Worm (Caenorhabditis elegans): ENCODE measurements around the gene Y69H2.3.

Y69H2.3 gene

ce11 chrV:18639601-18640354 is 24.1 kb downstream of the Y69H2.3 start, which contains the start of gene egas-1 (continued):
- no peak for TF ChIP-seq Y5F2A.4 (GFP tag; optimal IDR thresholded peaks at IDR 0.05)
- 0 out of 2 replicates have a peak, but pooled peaks have one; percentile 5 for TF ChIP-seq dmd-8 (GFP tag; IDR thresholded peaks at IDR 0.05)
- no peak for TF ChIP-seq daf-16 (GFP tag; optimal IDR thresholded peaks at IDR 0.05)
- TF ChIP-seq daf-16 (tag; optimal IDR thresholded peaks at IDR 0.05) = no peak
- TF ChIP-seq spr-3 (GFP tag; optimal IDR thresholded peaks at IDR 0.05) = no peak
- no peak for TF ChIP-seq mxl-2 (GFP tag; conservative IDR thresholded peaks at IDR 0.05)
- no peak for TF ChIP-seq arid-1 (GFP tag; conservative IDR thresholded peaks at IDR 0.05)
- TF ChIP-seq F10B5.3 (tag; optimal IDR thresholded peaks at IDR 0.05) = no peak
- TF ChIP-seq hmg-1.1 (GFP tag; IDR thresholded peaks at IDR 0.05) = no peak
- no peak for TF ChIP-seq tag-97 (GFP tag; IDR thresholded peaks at IDR 0.05)
- peak; percentile 39 for TF ChIP-seq ama-1 (optimal IDR thresholded peaks at IDR 0.05)
- TF ChIP-seq cey-2 (tag; optimal IDR thresholded peaks at IDR 0.05; ENCODE audit: borderline replicate concordance, insufficient read depth) = no peak
- TF ChIP-seq R02D3.7 (tag; optimal IDR thresholded peaks at IDR 0.05) = no peak
- no peak for TF ChIP-seq lin-13 (GFP tag; optimal IDR thresholded peaks at IDR 0.05)
- TF ChIP-seq gei-8 (GFP tag; optimal IDR thresholded peaks at IDR 0.05) = no peak
- no peak for TF ChIP-seq daf-12 (tag; optimal IDR thresholded peaks at IDR 0.05)
- TF ChIP-seq ceh-32 (tag; optimal IDR thresholded peaks at IDR 0.05; ENCODE audit: poor library complexity) = no peak
- peak; percentile 90; the same call in 1 of the 2 replicates for TF ChIP-seq zfp-3 (GFP tag; conservative IDR thresholded peaks at IDR 0.05)
- TF ChIP-seq nhr-10 (tag; optimal IDR thresholded peaks at IDR 0.05) = no peak
- TF ChIP-seq fos-1 (tag; optimal IDR thresholded peaks at IDR 0.05) = no peak
- TF ChIP-seq F44E2.7 (GFP tag; IDR thresholded peaks at IDR 0.05) = no peak
- TF ChIP-seq T26A8.4 (GFP tag; IDR thresholded peaks at IDR 0.05) = no peak
- no peak for TF ChIP-seq nhr-42 (GFP tag; IDR thresholded peaks at IDR 0.05)
- TF ChIP-seq set-16 (GFP tag; IDR thresholded peaks at IDR 0.05) = no peak
- TF ChIP-seq egl-27 (tag; optimal IDR thresholded peaks at IDR 0.05) = no peak
- TF ChIP-seq Y75B8A.6 (GFP tag; IDR thresholded peaks at IDR 0.05) = no peak
- TF ChIP-seq snpc-1.2 (GFP tag; IDR thresholded peaks at IDR 0.05) = no peak
- TF ChIP-seq ZK337.2 (GFP tag; IDR thresholded peaks at IDR 0.05) = no peak
- peak; percentile 22 for TF ChIP-seq nhr-6 (tag; optimal IDR thresholded peaks at IDR 0.05)
- no peak for TF ChIP-seq ZK546.5 (tag; optimal IDR thresholded peaks at IDR 0.05)
- TF ChIP-seq attf-4 (tag; optimal IDR thresholded peaks at IDR 0.05) = no peak
- TF ChIP-seq nhr-25 (tag; optimal IDR thresholded peaks at IDR 0.05; ENCODE audit: borderline replicate concordance, insufficient read depth) = peak; percentile 47
- no peak for TF ChIP-seq dve-1 (tag; optimal IDR thresholded peaks at IDR 0.05; ENCODE audit: insufficient read depth)
- no peak for TF ChIP-seq lin-38 (GFP tag; IDR thresholded peaks at IDR 0.05)
- TF ChIP-seq mes-2 (tag; optimal IDR thresholded peaks at IDR 0.05; ENCODE audit: poor library complexity, severe bottlenecking) = no peak
- no peak for TF ChIP-seq spr-1 (tag; optimal IDR thresholded peaks at IDR 0.05)
- TF ChIP-seq nhr-237 (tag; optimal IDR thresholded peaks at IDR 0.05) = peak; percentile 56
- TF ChIP-seq F49E8.2 (tag; optimal IDR thresholded peaks at IDR 0.05; ENCODE audit: borderline replicate concordance) = no peak
- no peak for TF ChIP-seq madf-5 (GFP tag; IDR thresholded peaks at IDR 0.05)
- TF ChIP-seq nhr-28 (tag; optimal IDR thresholded peaks at IDR 0.05) = no peak
- no peak for TF ChIP-seq F37D6.2 (tag; optimal IDR thresholded peaks at IDR 0.05)
- TF ChIP-seq Y105C5A.15 (GFP tag; IDR thresholded peaks at IDR 0.05) = no peak
- TF ChIP-seq saeg-2 (GFP tag; IDR thresholded peaks at IDR 0.05) = no peak
- TF ChIP-seq Y48G9A.11 (GFP tag; IDR thresholded peaks at IDR 0.05) = no peak
- TF ChIP-seq ceh-82 (tag; optimal IDR thresholded peaks at IDR 0.05) = no peak
- no peak for TF ChIP-seq zip-11 (GFP tag; IDR thresholded peaks at IDR 0.05)
- peak in 1 of 2 experiments; percentile 15 for TF ChIP-seq lsy-2 (tag; optimal IDR thresholded peaks at IDR 0.05)
- no peak for TF ChIP-seq nhr-11 (tag; optimal IDR thresholded peaks at IDR 0.05)
- TF ChIP-seq nhr-111 (GFP tag; optimal IDR thresholded peaks at IDR 0.05) = no peak
- TF ChIP-seq hlh-30 (tag; optimal IDR thresholded peaks at IDR 0.05; ENCODE audit: insufficient read depth) = no peak

Data from whole organism, L4 larva.